Worm (Caenorhabditis elegans): ENCODE measurements around the gene tac-1.

- no peak for TF ChIP-seq zip-8 (tag; optimal IDR thresholded peaks at IDR 0.05)
- TF ChIP-seq cnd-1 (tag; optimal IDR thresholded peaks at IDR 0.05), result no peak
- TF ChIP-seq flh-1 (GFP tag; optimal IDR thresholded peaks at IDR 0.05), result no peak
- no peak for TF ChIP-seq nhr-12 (tag; optimal IDR thresholded peaks at IDR 0.05)
- no peak for TF ChIP-seq unc-62 (GFP tag; optimal IDR thresholded peaks at IDR 0.05)
- TF ChIP-seq drap-1 (GFP tag; optimal IDR thresholded peaks at IDR 0.05), result no peak
- no peak for TF ChIP-seq blmp-1 (tag; optimal IDR thresholded peaks at IDR 0.05)
- TF ChIP-seq nhr-28 (tag; optimal IDR thresholded peaks at IDR 0.05), result no peak
- no peak for TF ChIP-seq nhr-237 (tag; optimal IDR thresholded peaks at IDR 0.05)
- no peak for TF ChIP-seq snpc-4 (tag; optimal IDR thresholded peaks at IDR 0.05)
Measured at ce11 chrII:14752187-14752959, 1.3 kb downstream of the tac-1 start, which contains the start of gene smg-9.

Measured in whole organism, mixed stage, embryonic.